Worm (Caenorhabditis elegans) whole organism, young adult: ENCODE measurements around the gene T28F3.11.

Experiments
- B0336.3 ChIP-seq: fragments of 200-800 bp; sonication (Bioruptor generic); IDR thresholded peaks from 2 replicates; pipeline ENCODE4 v1.3.6; 2022; ENCODE audit warnings: missing genetic modification characterization, missing compliant biosample characterization
- lag-1 ChIP-seq: fragments of 200-800 bp; sonication (Bioruptor generic); IDR thresholded peaks from 2 replicates; pipeline ENCODE4 v1.3.6; 2022; ENCODE audit warnings: missing genetic modification reagents, missing genetic modification characterization, missing compliant biosample characterization

ce11 chrIV:17333542-17334281, 42.2 kb upstream of the T28F3.11 start, which contains the start of gene C49C3.15:
- no peak for TF ChIP-seq lag-1 (GFP tag; lab: Robert Waterston, UW)
- TF ChIP-seq B0336.3: no peak
